Worm (Caenorhabditis elegans) whole organism, L1 larva: ENCODE measurements around the gene ddl-2.

Experiments
- C34B4.2 ChIP-seq: sonication (generic microtip); optimal IDR thresholded peaks from 2 replicates; lab custom pipeline; 2017; ENCODE audit warnings: mild to moderate bottlenecking, missing genetic modification characterization, missing compliant biosample characterization
- ama-1 ChIP-seq: fragments of 150-350 bp; optimal IDR thresholded peaks from 2 replicates; lab custom pipeline; 2014
- ceh-88 ChIP-seq: fragments of 200-800 bp; sonication (Bioruptor generic); IDR thresholded peaks from 2 replicates; pipeline ENCODE4 v1.3.6; 2022; ENCODE audit warnings: missing genetic modification characterization, missing compliant biosample characterization
- dpl-1 ChIP-seq, 3 experiments: fragments of 150-350 bp in 2 of 3; sonication (generic microtip) in 1 of 3; optimal IDR thresholded peaks; 2 replicates each; lab custom pipeline; 2014 to 2017; ENCODE audit warnings: missing biosample characterization in 3 of 3, missing genetic modification characterization in 3 of 3, missing genetic modification reagents in 3 of 3
- lin-39 ChIP-seq: fragments of 150-350 bp; optimal IDR thresholded peaks from 2 replicates; lab custom pipeline; 2014; ENCODE audit warnings: missing biosample characterization, missing genetic modification reagents, missing genetic modification characterization
- nhr-12 ChIP-seq: sonication (generic microtip); optimal IDR thresholded peaks from 2 replicates; lab custom pipeline; 2017; ENCODE audit warnings: missing biosample characterization, missing genetic modification characterization
- nhr-237 ChIP-seq: fragments of 150-350 bp; optimal IDR thresholded peaks from 2 replicates; lab custom pipeline; 2014; ENCODE audit warnings: missing biosample characterization, missing genetic modification characterization
- nhr-71 ChIP-seq: sonication (generic microtip); optimal IDR thresholded peaks from 2 replicates; lab custom pipeline; 2016; ENCODE audit warnings: mild to moderate bottlenecking, missing genetic modification characterization, moderate library complexity, missing compliant biosample characterization
- nhr-77 ChIP-seq: fragments of 150-350 bp; optimal IDR thresholded peaks from 2 replicates; lab custom pipeline; 2014; ENCODE audit warnings: missing biosample characterization, missing genetic modification characterization
- nhr-84 ChIP-seq: sonication (generic microtip); optimal IDR thresholded peaks from 2 replicates; lab custom pipeline; 2017; ENCODE audit warnings: missing biosample characterization, missing genetic modification characterization
- rnt-1 ChIP-seq: sonication (generic microtip); optimal IDR thresholded peaks from 2 replicates; lab custom pipeline; 2016; ENCODE audit warnings: mild to moderate bottlenecking, missing genetic modification characterization, moderate library complexity, missing compliant biosample characterization
- unc-30 ChIP-seq: sonication (generic microtip); optimal IDR thresholded peaks from 2 replicates; lab custom pipeline; 2017; ENCODE audit warnings: missing biosample characterization, missing genetic modification characterization
- unc-62 ChIP-seq: fragments of 150-350 bp; optimal IDR thresholded peaks from 2 replicates; lab custom pipeline; 2014; ENCODE audit warnings: missing biosample characterization, missing genetic modification reagents, missing genetic modification characterization

DNA sequence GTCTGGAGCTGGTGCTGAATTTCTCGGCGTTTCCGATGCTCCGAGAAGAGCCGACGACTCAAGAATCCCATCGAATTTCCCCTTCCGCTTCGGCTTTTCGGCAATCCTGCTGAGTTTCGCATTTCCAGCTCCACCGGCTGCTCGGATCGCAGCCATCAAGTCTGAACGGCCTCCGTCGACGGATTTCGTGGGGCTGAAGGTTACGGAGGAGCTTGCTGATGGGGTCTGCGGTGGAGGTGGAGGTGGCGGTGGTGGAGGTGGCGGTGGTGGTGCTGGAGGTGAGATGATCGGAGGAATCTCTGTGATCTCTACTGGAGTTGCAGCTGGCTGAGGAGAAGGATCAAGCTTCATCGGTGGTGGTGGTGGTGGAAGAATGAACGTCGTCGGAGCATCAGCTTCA lies 4.5 kb downstream of the ddl-2 start:
- TF ChIP-seq nhr-77 (no peak), nhr-84 (no peak), ama-1 (lab: Kevin White, UChicago) (no peak), nhr-71 (no peak), rnt-1 (tag; lab: Kevin White, UChicago) (no peak), lin-39 (no peak), nhr-12 (tag; lab: Kevin White, UChicago) (no peak), dpl-1 (GFP tag; optimal IDR thresholded peaks at IDR 0.05; lab: Kevin White, UChicago) (no peak), C34B4.2 (no peak), nhr-237 (tag; lab: Kevin White, UChicago) (no peak), unc-62 (GFP tag; lab: Kevin White, UChicago) (no peak), ceh-88 (no peak), unc-30 (tag; lab: Kevin White, UChicago) (no peak)
